Worm (Caenorhabditis elegans): ENCODE data around the gene trp-1.

- no peak for TF ChIP-seq hif-1 (tag; optimal IDR thresholded peaks at IDR 0.05)
- no peak for TF ChIP-seq zip-2 (tag; optimal IDR thresholded peaks at IDR 0.05)
- no peak for TF ChIP-seq hlh-30 (tag; optimal IDR thresholded peaks at IDR 0.05; ENCODE audit: insufficient read depth)
- TF ChIP-seq mdt-29 (GFP tag; IDR thresholded peaks at IDR 0.05) = no peak
- no peak for TF ChIP-seq nhr-11 (tag; optimal IDR thresholded peaks at IDR 0.05)
- TF ChIP-seq snpc-4 (tag; optimal IDR thresholded peaks at IDR 0.05) = no peak
- peak in 1 of 2 experiments; percentile 72 for TF ChIP-seq unc-62 (GFP tag; optimal IDR thresholded peaks at IDR 0.05 in 1 of 2)
- no peak for TF ChIP-seq unc-62 (tag; optimal IDR thresholded peaks at IDR 0.05)
- TF ChIP-seq mdl-1 (tag; optimal IDR thresholded peaks at IDR 0.05) = no peak
- no peak for TF ChIP-seq lin-13 (GFP tag; optimal IDR thresholded peaks at IDR 0.05)
- TF ChIP-seq pha-4 (GFP tag; IDR thresholded peaks at IDR 0.05) = no peak
- no peak for TF ChIP-seq pha-4 (tag; optimal IDR thresholded peaks at IDR 0.05)
These were observed 40.6 kb downstream of the trp-1 start for ce11 chrIII:8575359-8576101.
